Worm (Caenorhabditis elegans) whole organism, early embryonic: ENCODE measurements around the gene pix-1.

ENCODE experiments used
- B0310.2 ChIP-seq: sonication (generic microtip); optimal IDR thresholded peaks from 2 replicates; lab custom pipeline; 2016; ENCODE audit warnings: mild to moderate bottlenecking, missing genetic modification characterization, missing compliant biosample characterization
- F13C5.2 ChIP-seq: sonication (generic microtip); optimal IDR thresholded peaks from 2 replicates; lab custom pipeline; 2017; ENCODE audit warnings: mild to moderate bottlenecking, missing genetic modification characterization, inconsistent platforms, missing compliant biosample characterization
- ama-1 ChIP-seq: fragments of 150-350 bp; optimal IDR thresholded peaks from 2 replicates; lab custom pipeline; 2014
- flt-1 ChIP-seq: fragments of 200-800 bp; sonication (Bioruptor generic); IDR thresholded peaks from 2 replicates; pipeline ENCODE4 v1.3.6; 2022; ENCODE audit warnings: missing genetic modification characterization, missing compliant biosample characterization
- hmbx-1 ChIP-seq: sonication (generic microtip); optimal IDR thresholded peaks from 2 replicates; lab custom pipeline; 2016; ENCODE audit warnings: mild to moderate bottlenecking, missing genetic modification characterization, missing compliant biosample characterization
- pes-1 ChIP-seq: fragments of 200-800 bp; sonication (Bioruptor generic); IDR thresholded peaks from 2 replicates; pipeline ENCODE4 v1.3.6; 2022; ENCODE audit warnings: missing genetic modification reagents, missing genetic modification characterization, missing compliant biosample characterization
- scrt-1 ChIP-seq: fragments of 200-800 bp; sonication (Bioruptor generic); IDR thresholded peaks from 2 replicates; pipeline ENCODE4 v1.3.6; 2022; ENCODE audit warnings: missing genetic modification characterization, missing compliant biosample characterization
- sea-1 ChIP-seq: fragments of 200-800 bp; sonication (Bioruptor generic); conservative IDR thresholded peaks from 2 replicates; pipeline ENCODE4 v1.3.6; 2022; ENCODE audit warnings: missing genetic modification characterization, missing compliant biosample characterization
- tbx-11 ChIP-seq: fragments of 200-800 bp; sonication (Bioruptor generic); IDR thresholded peaks from 2 replicates; pipeline ENCODE4 v1.3.6; 2022; ENCODE audit warnings: missing genetic modification characterization, missing compliant biosample characterization
- tbx-37 ChIP-seq: fragments of 200-800 bp; sonication (Bioruptor generic); conservative IDR thresholded peaks from 2 replicates; pipeline ENCODE4 v1.3.6; 2022; ENCODE audit warnings: missing genetic modification reagents, missing genetic modification characterization, missing compliant biosample characterization

- TF ChIP-seq ama-1 (lab: Kevin White, UChicago) (no peak), B0310.2 (tag; lab: Kevin White, UChicago) (no peak), pes-1 (no peak), flt-1 (no peak), tbx-37 (GFP tag; lab: Robert Waterston, UW) (no peak), scrt-1 (no peak), tbx-11 (GFP tag; lab: Robert Waterston, UW) (no peak), hmbx-1 (tag; lab: Kevin White, UChicago) (no peak), F13C5.2 (tag; lab: Kevin White, UChicago) (no peak), sea-1 (GFP tag; lab: Robert Waterston, UW) (no peak)
These were observed 39.4 kb upstream of the pix-1 start, which contains the start of gene adm-2 for ce11 chrX:13687655-13688054.
